Worm (Caenorhabditis elegans) whole organism, L4/young adult: ENCODE data around the gene gtf-2E1.

Experiments used
- W03F9.2 ChIP-seq: fragments of 150-350 bp; optimal IDR thresholded peaks from 2 replicates; lab custom pipeline; 2014; ENCODE audit warnings: missing biosample characterization, missing genetic modification characterization
- him-1 ChIP-seq: sonication (generic microtip); optimal IDR thresholded peaks from 2 replicates; lab custom pipeline; 2016; ENCODE audit warnings: missing genotype, missing genetic modification reagents, missing genetic modification characterization, missing compliant biosample characterization

- TF ChIP-seq him-1 (no peak), W03F9.2 (tag; lab: Kevin White, UChicago) (no peak)
These were observed 13.0 kb downstream of the gtf-2E1 start for ce11 chrIV:17268069-17268468.
